Worm (Caenorhabditis elegans) whole organism, L1 larva: ENCODE data around the gene F09G2.1.
A peak's percentile ranks its signal among the peaks of the same experiment; 100 is the strongest.

Source experiments
- F16B12.6 ChIP-seq: fragments of 150-350 bp; optimal IDR thresholded peaks from 2 replicates; lab custom pipeline; 2014; ENCODE audit warnings: missing biosample characterization, missing genetic modification characterization
- alr-1 ChIP-seq: fragments of 200-800 bp; sonication (Bioruptor generic); optimal IDR thresholded peaks from 2 replicates; lab custom pipeline; 2018; ENCODE audit warnings: borderline replicate concordance, mild to moderate bottlenecking, missing genetic modification characterization, missing compliant biosample characterization
- blmp-1 ChIP-seq: fragments of 150-350 bp; optimal IDR thresholded peaks from 2 replicates; lab custom pipeline; 2014; ENCODE audit warnings: missing biosample characterization, missing genetic modification characterization
- ceh-63 ChIP-seq: fragments of 200-800 bp; sonication (Bioruptor generic); optimal IDR thresholded peaks from 2 replicates; lab custom pipeline; 2018; ENCODE audit warnings: mild to moderate bottlenecking, missing genetic modification characterization, missing compliant biosample characterization
- ceh-8 ChIP-seq: fragments of 200-800 bp; sonication (Bioruptor generic); optimal IDR thresholded peaks from 2 replicates; lab custom pipeline; 2018; ENCODE audit warnings: mild to moderate bottlenecking, missing genetic modification characterization, moderate library complexity, missing compliant biosample characterization
- ceh-82 ChIP-seq, 3 experiments: fragments of 150-350 bp in 1 of 3; sonication (generic microtip) in 2 of 3; optimal IDR thresholded peaks; 2 replicates each; lab custom pipeline; 2014 to 2017; ENCODE audit warnings: missing biosample characterization in 3 of 3, missing genetic modification characterization in 3 of 3
- ceh-88 ChIP-seq: fragments of 200-800 bp; sonication (Bioruptor generic); IDR thresholded peaks from 2 replicates; pipeline ENCODE4 v1.3.6; 2022; ENCODE audit warnings: missing genetic modification characterization, missing compliant biosample characterization
- dpl-1 ChIP-seq, 3 experiments: fragments of 150-350 bp in 2 of 3; sonication (generic microtip) in 1 of 3; optimal IDR thresholded peaks; 2 replicates each; lab custom pipeline; 2014 to 2017; ENCODE audit warnings: missing biosample characterization in 3 of 3, missing genetic modification characterization in 3 of 3, missing genetic modification reagents in 3 of 3
- dsc-1 ChIP-seq: sonication (generic microtip); optimal IDR thresholded peaks from 2 replicates; lab custom pipeline; 2016; ENCODE audit warnings: mild to moderate bottlenecking, missing genetic modification characterization, missing compliant biosample characterization
- efl-1 ChIP-seq, 4 experiments: fragments of 150-350 bp; optimal IDR thresholded peaks in 3 of 4; peaks in 1 of 4; 1 replicate in 1 of 4; 2 replicates in 3 of 4; lab custom pipeline; 2014; ENCODE audit warnings: missing biosample characterization in 2 of 4, missing genetic modification characterization in 2 of 4, missing genetic modification reagents in 2 of 4
- efl-3 ChIP-seq: fragments of 200-800 bp; sonication (Bioruptor generic); optimal IDR thresholded peaks from 2 replicates; lab custom pipeline; 2018; ENCODE audit warnings: mild to moderate bottlenecking, missing genetic modification characterization, missing compliant biosample characterization
- elt-3 ChIP-seq, 6 experiments: fragments of 150-350 bp in 1 of 6; sonication (generic microtip); optimal IDR thresholded peaks; 2 replicates each; lab custom pipeline; 2017 to 2018; ENCODE audit warnings: missing biosample characterization in 6 of 6, missing genetic modification characterization in 6 of 6, inconsistent platforms in 1 of 6
- ets-5 ChIP-seq: fragments of 200-800 bp; sonication (Bioruptor generic); IDR thresholded peaks from 2 replicates; pipeline ENCODE4 v1.3.6; 2022; ENCODE audit warnings: missing genetic modification characterization, missing compliant biosample characterization
- fkh-4 ChIP-seq: sonication (generic microtip); optimal IDR thresholded peaks from 2 replicates; lab custom pipeline; 2016; ENCODE audit warnings: missing compliant biosample characterization, missing genetic modification characterization, borderline replicate concordance
- fkh-8 ChIP-seq: sonication (generic microtip); optimal IDR thresholded peaks from 2 replicates; lab custom pipeline; 2016; ENCODE audit warnings: mild to moderate bottlenecking, missing genetic modification characterization, missing compliant biosample characterization
- isw-1 ChIP-seq: fragments of 200-800 bp; sonication (Bioruptor generic); IDR thresholded peaks from 2 replicates; pipeline ENCODE4 v1.3.6; 2022; ENCODE audit warnings: missing genetic modification characterization, missing compliant biosample characterization
- jun-1 ChIP-seq: fragments of 150-350 bp; optimal IDR thresholded peaks from 2 replicates; lab custom pipeline; 2014; ENCODE audit warnings: missing biosample characterization, missing genetic modification reagents, missing genetic modification characterization
- lin-14 ChIP-seq: fragments of 200-800 bp; sonication (Bioruptor generic); optimal IDR thresholded peaks from 2 replicates; lab custom pipeline; 2018; ENCODE audit warnings: mild to moderate bottlenecking, missing genetic modification characterization, moderate library complexity, missing compliant biosample characterization
- lin-15B ChIP-seq: fragments of 150-350 bp; sonication (generic microtip); optimal IDR thresholded peaks from 3 replicates; lab custom pipeline; 2014; ENCODE audit warnings: missing biosample characterization, missing genetic modification characterization
- lin-35 ChIP-seq, 2 experiments: fragments of 150-350 bp; optimal IDR thresholded peaks; 2 replicates each; lab custom pipeline; 2014; ENCODE audit warnings: missing biosample characterization in 2 of 2, missing genetic modification characterization in 2 of 2, missing genetic modification reagents in 2 of 2
- lir-3 ChIP-seq: sonication (generic microtip); optimal IDR thresholded peaks from 2 replicates; lab custom pipeline; 2016; ENCODE audit warnings: mild to moderate bottlenecking, missing genetic modification characterization, moderate library complexity, missing compliant biosample characterization; ENCODE audit not compliant: poor library complexity
- mab-9 ChIP-seq: fragments of 200-800 bp; sonication (Bioruptor generic); IDR thresholded peaks from 2 replicates; pipeline ENCODE4 v1.3.6; 2022; ENCODE audit warnings: missing genetic modification reagents, missing genetic modification characterization, missing compliant biosample characterization
- mep-1 ChIP-seq: fragments of 150-350 bp; optimal IDR thresholded peaks from 2 replicates; lab custom pipeline; 2014; ENCODE audit warnings: missing biosample characterization, missing genetic modification characterization
- nhr-20 ChIP-seq: sonication (generic microtip); optimal IDR thresholded peaks from 2 replicates; lab custom pipeline; 2016; ENCODE audit warnings: mild to moderate bottlenecking, missing genetic modification characterization, missing compliant biosample characterization
- nhr-76 ChIP-seq: sonication (generic microtip); optimal IDR thresholded peaks from 2 replicates; lab custom pipeline; 2017; ENCODE audit warnings: missing biosample characterization, missing genetic modification characterization
- nhr-84 ChIP-seq: sonication (generic microtip); optimal IDR thresholded peaks from 2 replicates; lab custom pipeline; 2017; ENCODE audit warnings: missing biosample characterization, missing genetic modification characterization
- nhr-85 ChIP-seq: sonication (generic microtip); peaks from one replicate; lab custom pipeline; 2016; ENCODE audit warnings: missing genetic modification characterization, inconsistent platforms, missing compliant biosample characterization
- nhr-90 ChIP-seq: sonication (generic microtip); optimal IDR thresholded peaks from 2 replicates; lab custom pipeline; 2016; ENCODE audit warnings: mild to moderate bottlenecking, missing genetic modification characterization, missing compliant biosample characterization; ENCODE audit not compliant: poor library complexity
- pag-3 ChIP-seq: sonication (generic microtip); optimal IDR thresholded peaks from 2 replicates; lab custom pipeline; 2017; ENCODE audit warnings: missing genetic modification characterization, mild to moderate bottlenecking, missing compliant biosample characterization, antibody characterized with exemption, borderline replicate concordance; ENCODE audit not compliant: insufficient read depth
- rnt-1 ChIP-seq: sonication (generic microtip); optimal IDR thresholded peaks from 2 replicates; lab custom pipeline; 2016; ENCODE audit warnings: mild to moderate bottlenecking, missing genetic modification characterization, moderate library complexity, missing compliant biosample characterization
- skn-1 ChIP-seq: fragments of 150-350 bp; optimal IDR thresholded peaks from 2 replicates; lab custom pipeline; 2014; ENCODE audit warnings: missing biosample characterization, missing genetic modification characterization
- snpc-4 ChIP-seq: fragments of 150-350 bp; optimal IDR thresholded peaks from 2 replicates; lab custom pipeline; 2014; ENCODE audit warnings: missing biosample characterization, missing genetic modification characterization
- sup-37 ChIP-seq: fragments of 200-800 bp; sonication (Bioruptor generic); optimal IDR thresholded peaks from 2 replicates; lab custom pipeline; 2018; ENCODE audit warnings: mild to moderate bottlenecking, missing genetic modification characterization, missing compliant biosample characterization
- tbx-2 ChIP-seq: sonication (generic microtip); optimal IDR thresholded peaks from 2 replicates; lab custom pipeline; 2016; ENCODE audit warnings: missing genetic modification characterization, missing compliant biosample characterization
- unc-30 ChIP-seq: sonication (generic microtip); optimal IDR thresholded peaks from 2 replicates; lab custom pipeline; 2017; ENCODE audit warnings: missing biosample characterization, missing genetic modification characterization
- vab-15 ChIP-seq: sonication (generic microtip); optimal IDR thresholded peaks from 2 replicates; lab custom pipeline; 2017; ENCODE audit warnings: missing genotype, mild to moderate bottlenecking, missing genetic modification characterization, missing compliant biosample characterization
- xbp-1 ChIP-seq: sonication (generic microtip); optimal IDR thresholded peaks from 2 replicates; lab custom pipeline; 2016; ENCODE audit warnings: missing genetic modification characterization, missing compliant biosample characterization
- zag-1 ChIP-seq: fragments of 150-350 bp; optimal IDR thresholded peaks from 2 replicates; lab custom pipeline; 2014; ENCODE audit warnings: missing biosample characterization, missing genetic modification characterization
- ztf-11 ChIP-seq, 2 experiments: sonication (generic microtip); optimal IDR thresholded peaks; 2 replicates each; lab custom pipeline; 2016 to 2017; ENCODE audit warnings: missing genetic modification characterization in 2 of 2, missing biosample characterization in 1 of 2, missing compliant biosample characterization in 1 of 2

The F09G2.1 gene

ce11 chrV:7220973-7221519, 21.0 kb downstream of the F09G2.1 start, which contains the start of the genes C13F10.8, C13F10.6 and kxd-1:
C13F10.8 (minus strand) TSS chrV:7221023.
C13F10.6 (minus strand) TSS chrV:7221039.
kxd-1 (plus strand) TSS chrV:7221469.
- TF ChIP-seq efl-1 (optimal IDR thresholded peaks at IDR 0.05; lab: Kevin White, UChicago) (no peak), efl-1 (GFP tag; optimal IDR thresholded peaks at IDR 0.05 in 1 of 2; lab: Kevin White, UChicago) (peak in 1 of 2 experiments; percentile 93), dpl-1 (GFP tag; optimal IDR thresholded peaks at IDR 0.05; lab: Kevin White, UChicago) (peak in 1 of 3 experiments; percentile 40), nhr-20 (tag; lab: Kevin White, UChicago) (no peak), snpc-4 (tag; lab: Kevin White, UChicago) (no peak), nhr-85 (peak; percentile 48), lin-14 (GFP tag; lab: Kevin White, UChicago) (peak; percentile 46), lin-35 (GFP tag; optimal IDR thresholded peaks at IDR 0.05; lab: Kevin White, UChicago) (peak in 1 of 2 experiments; percentile 42)

DNA sequence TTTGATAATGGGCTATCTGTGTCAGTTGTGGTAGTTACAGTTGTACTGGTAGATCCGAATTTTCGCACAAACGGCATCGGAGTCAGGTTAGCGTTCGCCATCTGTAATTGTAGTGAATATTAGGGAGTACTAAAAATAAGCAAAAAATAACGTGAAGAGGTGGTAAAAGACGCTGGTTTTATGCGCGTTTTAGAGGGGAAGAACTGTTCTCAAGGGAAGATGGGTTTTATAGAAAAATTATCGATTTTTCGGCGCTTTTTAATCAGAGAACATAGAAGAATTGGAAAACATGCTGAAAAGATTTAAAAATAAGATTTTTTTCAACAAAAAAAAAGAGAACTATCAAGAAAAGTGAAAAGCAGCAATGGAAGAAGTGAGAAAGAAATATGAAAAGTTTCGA, 23.1 kb downstream of the F09G2.1 start, which contains the start of gene C13F10.7:
TSS of gene C13F10.7 (minus strand) at position 101 of the 400 bp plus-strand sequence.
- TF ChIP-seq nhr-76 (tag; lab: Kevin White, UChicago) = no peak
- no peak for TF ChIP-seq lir-3 (tag; lab: Kevin White, UChicago)
- no peak for TF ChIP-seq pag-3 (tag; lab: Kevin White, UChicago)
- no peak for TF ChIP-seq ztf-11 (tag; optimal IDR thresholded peaks at IDR 0.05; lab: Kevin White, UChicago)
- no peak for TF ChIP-seq ceh-63 (GFP tag; lab: Kevin White, UChicago)
- no peak for TF ChIP-seq ceh-8
- TF ChIP-seq alr-1 (tag; lab: Kevin White, UChicago) = no peak
- no peak for TF ChIP-seq fkh-4 (tag; lab: Kevin White, UChicago)
- TF ChIP-seq lin-14 (GFP tag; lab: Kevin White, UChicago) = no peak
- TF ChIP-seq F16B12.6 (tag; lab: Kevin White, UChicago) = no peak
- no peak for TF ChIP-seq tbx-2 (tag; lab: Kevin White, UChicago)
- no peak for TF ChIP-seq xbp-1 (tag; lab: Kevin White, UChicago)
- TF ChIP-seq sup-37 (GFP tag; lab: Kevin White, UChicago) = no peak
- TF ChIP-seq fkh-8 (tag; lab: Kevin White, UChicago) = no peak
- TF ChIP-seq efl-3 (GFP tag; lab: Kevin White, UChicago) = no peak
- TF ChIP-seq, all 84 proteins: peak for 0

- TF ChIP-seq vab-15 (no peak), isw-1 (GFP tag; lab: Robert Waterston, UW) (no peak), dsc-1 (tag; lab: Kevin White, UChicago) (peak; percentile 23), lin-14 (GFP tag; lab: Kevin White, UChicago) (peak; percentile 40), ceh-82 (tag; optimal IDR thresholded peaks at IDR 0.05; lab: Kevin White, UChicago) (peak in 1 of 3 experiments; percentile 2), ceh-63 (GFP tag; lab: Kevin White, UChicago) (no peak), rnt-1 (tag; lab: Kevin White, UChicago) (peak; percentile 53), nhr-84 (tag; lab: Kevin White, UChicago) (no peak)
These were observed 23.9 kb downstream of the F09G2.1 start, which contains the start of gene C13F10.1 for ce11 chrV:7223941-7224340. C13F10.1 (plus strand) TSS chrV:7224078.

- TF ChIP-seq mab-9 (GFP tag; lab: Robert Waterston, UW) (no peak), skn-1 (tag; lab: Kevin White, UChicago) (no peak), blmp-1 (no peak), dpl-1 (GFP tag; optimal IDR thresholded peaks at IDR 0.05; lab: Kevin White, UChicago) (no peak), ets-5 (no peak)
These were observed 24.3 kb downstream of the F09G2.1 start for ce11 chrV:7224353-7224752.

DNA sequence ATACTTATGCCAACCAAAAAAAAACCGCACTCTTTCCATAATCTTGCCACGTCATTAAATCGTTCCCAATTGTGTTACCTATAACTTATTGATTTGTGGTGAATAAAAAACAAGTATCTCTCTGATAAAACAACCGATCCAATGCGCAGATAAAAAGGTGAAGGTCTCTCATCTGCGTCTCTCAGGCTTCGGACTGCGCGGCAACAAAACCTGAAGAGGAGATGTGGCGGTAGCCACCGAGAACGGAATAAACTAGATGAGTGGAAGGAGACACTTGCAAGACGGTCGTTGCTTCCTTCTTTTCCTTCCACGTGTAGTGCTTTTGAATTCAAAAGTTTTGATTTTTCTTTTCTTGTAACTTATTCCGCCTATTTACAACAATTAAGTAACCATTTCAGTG, 24.9 kb downstream of the F09G2.1 start, which contains the start of gene fkb-3:
TSS of gene fkb-3 (plus strand) at position 277 of the 400 bp plus-strand sequence.
- TF ChIP-seq tbx-2 (tag; lab: Kevin White, UChicago) (no peak), nhr-76 (tag; lab: Kevin White, UChicago) (no peak), ceh-82 (tag; optimal IDR thresholded peaks at IDR 0.05; lab: Kevin White, UChicago) (no peak), unc-30 (tag; lab: Kevin White, UChicago) (no peak), rnt-1 (tag; lab: Kevin White, UChicago) (peak; percentile 3), elt-3 (tag; optimal IDR thresholded peaks at IDR 0.05; lab: Kevin White, UChicago) (peak in 1 of 6 experiments; percentile 38), snpc-4 (tag; lab: Kevin White, UChicago) (no peak), isw-1 (GFP tag; lab: Robert Waterston, UW) (no peak), dpl-1 (GFP tag; optimal IDR thresholded peaks at IDR 0.05; lab: Kevin White, UChicago) (no peak), blmp-1 (peak; percentile 68), zag-1 (tag; lab: Kevin White, UChicago) (no peak), mep-1 (tag; lab: Kevin White, UChicago) (peak; percentile 20), lin-15B (no peak), lin-14 (GFP tag; lab: Kevin White, UChicago) (peak; percentile 46), nhr-90 (tag; lab: Kevin White, UChicago) (no peak), ceh-88 (no peak), jun-1 (tag; lab: Kevin White, UChicago) (no peak)
